Fruit fly (Drosophila melanogaster) whole organism, wandering third instar larva: ENCODE results near the gene Tailor.

Experiments
- Abd-B ChIP-seq: fragments of >200 bp; optimal IDR thresholded peaks from 2 replicates; lab custom pipeline; 2017; ENCODE audit warnings: missing biosample characterization, missing genetic modification characterization
- CG32264 ChIP-seq: fragments of 200-800 bp; sonication (Bioruptor generic); optimal IDR thresholded peaks from 2 replicates; lab custom pipeline; 2016; ENCODE audit warnings: missing biosample characterization, missing genetic modification characterization
- CG9705 ChIP-seq: fragments of 200-800 bp; sonication (Bioruptor generic); optimal IDR thresholded peaks from 2 replicates; lab custom pipeline; 2018; ENCODE audit warnings: missing biosample characterization, mild to moderate bottlenecking, missing genetic modification characterization
- CrebA ChIP-seq: fragments of 200-800 bp; sonication (Bioruptor generic); optimal IDR thresholded peaks from 2 replicates; lab custom pipeline; 2016; ENCODE audit warnings: missing biosample characterization, mild to moderate bottlenecking, missing genetic modification characterization, borderline replicate concordance
- Dfd ChIP-seq: fragments of >200 bp; optimal IDR thresholded peaks from 2 replicates; lab custom pipeline; 2017; ENCODE audit warnings: missing biosample characterization, missing genetic modification characterization
- GATAd ChIP-seq: sonication (Bioruptor generic); optimal IDR thresholded peaks from 2 replicates; lab custom pipeline; 2016; ENCODE audit warnings: missing biosample characterization, missing genetic modification characterization
- HLH106 ChIP-seq: fragments of 200-800 bp; optimal IDR thresholded peaks from 3 replicates; lab custom pipeline; 2019; ENCODE audit warnings: missing biosample characterization, mild to moderate bottlenecking, missing genetic modification characterization, moderate library complexity
- Hnf4 ChIP-seq: fragments of 200-800 bp; sonication (Bioruptor generic); optimal IDR thresholded peaks from 2 replicates; lab custom pipeline; 2016; ENCODE audit warnings: missing biosample characterization, mild to moderate bottlenecking, missing genetic modification characterization
- Hr78 ChIP-seq: fragments of >200 bp; optimal IDR thresholded peaks from 2 replicates; lab custom pipeline; 2017; ENCODE audit warnings: missing biosample characterization, missing genetic modification characterization
- Hr83 ChIP-seq: fragments of 200-300 bp; sonication (Bioruptor generic); optimal IDR thresholded peaks from 2 replicates; lab custom pipeline; 2016; ENCODE audit warnings: missing biosample characterization, mild to moderate bottlenecking, missing genetic modification characterization, moderate library complexity; ENCODE audit not compliant: poor library complexity, severe bottlenecking
- Jra ChIP-seq: sonication (Bioruptor generic); optimal IDR thresholded peaks from 2 replicates; lab custom pipeline; 2016; ENCODE audit warnings: missing biosample characterization, missing genetic modification characterization
- Mio ChIP-seq: sonication (Bioruptor generic); optimal IDR thresholded peaks from 2 replicates; lab custom pipeline; 2016; ENCODE audit warnings: missing biosample characterization, missing genetic modification characterization
- Myc ChIP-seq: fragments of >200 bp; optimal IDR thresholded peaks from 2 replicates; lab custom pipeline; 2017
- N ChIP-seq: fragments of >200 bp; optimal IDR thresholded peaks from 2 replicates; lab custom pipeline; 2018; ENCODE audit warnings: missing biosample characterization, missing external identifiers, missing genetic modification characterization
- OdsH ChIP-seq: fragments of 200-800 bp; sonication (Bioruptor generic); optimal IDR thresholded peaks from 2 replicates; lab custom pipeline; 2016; ENCODE audit warnings: missing biosample characterization, mild to moderate bottlenecking, missing genetic modification characterization
- Rel ChIP-seq, 2 experiments: fragments of 200-800 bp; sonication (Bioruptor generic) in 1 of 2; optimal IDR thresholded peaks; 2 replicates in 1 of 2; 3 replicates in 1 of 2; lab custom pipeline; 2016 to 2019; ENCODE audit warnings: mild to moderate bottlenecking in 2 of 2, missing biosample characterization in 2 of 2, missing genetic modification characterization in 2 of 2, moderate library complexity in 1 of 2
- br ChIP-seq: fragments of 200-800 bp; sonication (Bioruptor generic); optimal IDR thresholded peaks from 2 replicates; lab custom pipeline; 2016; ENCODE audit warnings: missing biosample characterization, missing genetic modification characterization
- brk ChIP-seq: fragments of 200-800 bp; sonication (Bioruptor generic); optimal IDR thresholded peaks from 2 replicates; lab custom pipeline; 2016; ENCODE audit warnings: missing biosample characterization, mild to moderate bottlenecking, missing genetic modification characterization
- dsf ChIP-seq: sonication (Bioruptor generic); optimal IDR thresholded peaks from 2 replicates; lab custom pipeline; 2016; ENCODE audit warnings: missing biosample characterization, missing genetic modification characterization, borderline replicate concordance
- ey ChIP-seq: fragments of 200-800 bp; sonication (Bioruptor generic); optimal IDR thresholded peaks from 2 replicates; lab custom pipeline; 2016; ENCODE audit warnings: missing biosample characterization, missing genetic modification characterization
- foxo ChIP-seq, 2 experiments: fragments of 200-800 bp; sonication (Bioruptor generic); optimal IDR thresholded peaks; 2 replicates in 1 of 2; 3 replicates in 1 of 2; lab custom pipeline; 2016 to 2017; ENCODE audit warnings: missing biosample characterization in 2 of 2, missing genetic modification characterization in 2 of 2
- fru ChIP-seq: fragments of 200-800 bp; sonication (Bioruptor generic); optimal IDR thresholded peaks from 3 replicates; lab custom pipeline; 2016; ENCODE audit warnings: missing biosample characterization, mild to moderate bottlenecking, missing genetic modification characterization
- h ChIP-seq: fragments of 200-800 bp; sonication (Bioruptor generic); optimal IDR thresholded peaks from 3 replicates; lab custom pipeline; 2016; ENCODE audit warnings: missing biosample characterization, mild to moderate bottlenecking, missing genetic modification characterization
- jim ChIP-seq: fragments of 175-275, 200-325 bp; sonication (Bioruptor generic); optimal IDR thresholded peaks from 2 replicates; lab custom pipeline; 2016; ENCODE audit warnings: missing biosample characterization, mild to moderate bottlenecking, missing genetic modification characterization
- lola ChIP-seq: fragments of >200 bp; optimal IDR thresholded peaks from 2 replicates; lab custom pipeline; 2017; ENCODE audit warnings: missing biosample characterization, missing genetic modification characterization
- pan ChIP-seq: fragments of >200 bp; optimal IDR thresholded peaks from 2 replicates; lab custom pipeline; 2017
- psq ChIP-seq: fragments of 200-800 bp; sonication (Bioruptor generic); optimal IDR thresholded peaks from 3 replicates; lab custom pipeline; 2017; ENCODE audit warnings: missing biosample characterization, mild to moderate bottlenecking, missing genetic modification characterization, moderate library complexity
- rgr ChIP-seq: fragments of 200-800 bp; sonication (Bioruptor generic); optimal IDR thresholded peaks from 3 replicates; lab custom pipeline; 2016; ENCODE audit warnings: missing biosample characterization, mild to moderate bottlenecking, missing genetic modification characterization
- sage ChIP-seq: fragments of 200-800 bp; sonication (Bioruptor generic); optimal IDR thresholded peaks from 2 replicates; lab custom pipeline; 2016; ENCODE audit warnings: missing biosample characterization, mild to moderate bottlenecking, missing genetic modification characterization
- sv ChIP-seq: fragments of 200-800 bp; sonication (Bioruptor generic); optimal IDR thresholded peaks from 3 replicates; lab custom pipeline; 2016; ENCODE audit warnings: missing biosample characterization, missing genetic modification characterization
- tai ChIP-seq: sonication (Bioruptor generic); optimal IDR thresholded peaks from 2 replicates; lab custom pipeline; 2016; ENCODE audit warnings: missing biosample characterization, missing genetic modification characterization
- usp ChIP-seq: fragments of >200 bp; optimal IDR thresholded peaks from 2 replicates; lab custom pipeline; 2017; ENCODE audit warnings: missing biosample characterization, missing genetic modification characterization
- woc ChIP-seq: sonication (Bioruptor generic); optimal IDR thresholded peaks from 2 replicates; lab custom pipeline; 2016; ENCODE audit warnings: missing biosample characterization, mild to moderate bottlenecking, missing genetic modification characterization

Tailor gene

dm6 chr3R:7085983-7086376, at the start of gene Tailor:
Gene Tailor (minus strand): TSS chr3R:7086083.
- TF ChIP-seq fru (GFP tag; lab: Kevin White, UChicago) (no peak), sage (GFP tag; lab: Kevin White, UChicago) (no peak), Myc (lab: Kevin White, UChicago) (no peak), Hr78 (GFP tag; lab: Kevin White, UChicago) (no peak), N (GFP tag; lab: Kevin White, UChicago) (no peak), h (no peak), OdsH (GFP tag; lab: Kevin White, UChicago) (no peak), foxo (GFP tag; optimal IDR thresholded peaks at IDR 0.05; lab: Kevin White, UChicago) (no peak)

- no peak for TF ChIP-seq Hr78 (GFP tag; lab: Kevin White, UChicago)
- no peak for TF ChIP-seq usp (GFP tag; lab: Kevin White, UChicago)
- TF ChIP-seq br (GFP tag; lab: Kevin White, UChicago), result no peak
- TF ChIP-seq Mio, result no peak
Observed at dm6 chr3R:7134715-7135505, 49.0 kb upstream of the Tailor start.

- TF ChIP-seq fru (GFP tag; lab: Kevin White, UChicago), result no peak
Observed at dm6 chr3R:7131260-7131659, 45.4 kb upstream of the Tailor start, which contains the start of gene CG31493. Gene CG31493 (plus strand): TSS chr3R:7131560.

dm6 chr3R:7130827-7131226, 44.9 kb upstream of the Tailor start:
- TF ChIP-seq N (GFP tag; lab: Kevin White, UChicago) (no peak), CrebA (GFP tag; lab: Kevin White, UChicago) (no peak), Jra (GFP tag; lab: Kevin White, UChicago) (peak; percentile 7), brk (GFP tag; lab: Kevin White, UChicago) (peak; percentile 18), dsf (GFP tag; lab: Kevin White, UChicago) (no peak), Abd-B (no peak), pan (lab: Kevin White, UChicago) (no peak), CG32264 (no peak), Dfd (no peak), rgr (GFP tag; lab: Kevin White, UChicago) (no peak), Hnf4 (GFP tag; lab: Kevin White, UChicago) (peak; percentile 60), fru (GFP tag; lab: Kevin White, UChicago) (no peak)

dm6 chr3R:7129280-7130069, 43.6 kb upstream of the Tailor start, which contains the start of gene CG31248:
Gene CG31248 (plus strand): TSS chr3R:7129320.
- no peak for TF ChIP-seq Abd-B
- TF ChIP-seq h, result peak; percentile 16
- TF ChIP-seq br (GFP tag; lab: Kevin White, UChicago), result no peak
- no peak for TF ChIP-seq jim
- TF ChIP-seq psq (GFP tag; lab: Kevin White, UChicago), result no peak
- no peak for TF ChIP-seq usp (GFP tag; lab: Kevin White, UChicago)
- no peak for TF ChIP-seq Jra (GFP tag; lab: Kevin White, UChicago)
- no peak for TF ChIP-seq woc (GFP tag; lab: Kevin White, UChicago)

- TF ChIP-seq Myc (lab: Kevin White, UChicago) (peak; percentile 20), foxo (GFP tag; optimal IDR thresholded peaks at IDR 0.05; lab: Kevin White, UChicago) (peak; percentile 29 to 87), HLH106 (tag; lab: Kevin White, UChicago) (peak; percentile 82), Jra (GFP tag; lab: Kevin White, UChicago) (peak; percentile 87), fru (GFP tag; lab: Kevin White, UChicago) (peak; percentile 84), sv (peak; percentile 91), sage (GFP tag; lab: Kevin White, UChicago) (peak; percentile 86), usp (GFP tag; lab: Kevin White, UChicago) (no peak), h (peak; percentile 90), brk (GFP tag; lab: Kevin White, UChicago) (peak; percentile 80), Hnf4 (GFP tag; lab: Kevin White, UChicago) (peak; percentile 88), Hr83 (GFP tag; lab: Kevin White, UChicago) (peak; percentile 81), br (GFP tag; lab: Kevin White, UChicago) (peak; percentile 88), jim (no peak), dsf (GFP tag; lab: Kevin White, UChicago) (peak; percentile 77), Abd-B (no peak), woc (GFP tag; lab: Kevin White, UChicago) (peak; percentile 69), Dfd (no peak), ey (GFP tag; lab: Kevin White, UChicago) (peak; percentile 81), Rel (GFP tag; optimal IDR thresholded peaks at IDR 0.05; lab: Kevin White, UChicago) (no peak), Rel (tag; optimal IDR thresholded peaks at IDR 0.05; lab: Kevin White, UChicago) (peak; percentile 54), Hr78 (GFP tag; lab: Kevin White, UChicago) (no peak), psq (GFP tag; lab: Kevin White, UChicago) (peak; percentile 69), rgr (GFP tag; lab: Kevin White, UChicago) (peak; percentile 82), tai (GFP tag; lab: Kevin White, UChicago) (peak; percentile 73), GATAd (GFP tag; lab: Kevin White, UChicago) (no peak), lola (GFP tag; lab: Kevin White, UChicago) (no peak), CG9705 (GFP tag; lab: Kevin White, UChicago) (peak; percentile 60), CG32264 (peak; percentile 70)
Observed at dm6 chr3R:7127966-7128365, 42.1 kb upstream of the Tailor start, which contains the start of gene CG10068. Gene CG10068 (minus strand): TSS chr3R:7128027.
